Fruit fly (Drosophila melanogaster) whole organism, pupa: ENCODE measurements around the gene CG42397.
A peak's percentile ranks its signal among the peaks of the same experiment; 100 is the strongest.

Source experiments
- CG10348 ChIP-seq: fragments of 200-800 bp; sonication (Bioruptor generic); IDR thresholded peaks from 2 replicates; pipeline ENCODE4 v1.3.6; 2022; ENCODE audit warnings: missing biosample characterization, missing genetic modification characterization
- CG12605 ChIP-seq: fragments of 200-800 bp; sonication (Bioruptor generic); IDR thresholded peaks from 2 replicates; pipeline ENCODE4 v1.3.6; 2022; ENCODE audit warnings: missing biosample characterization, missing genetic modification characterization
- CG13204 ChIP-seq: fragments of 200-800 bp; sonication (Bioruptor generic); optimal IDR thresholded peaks from 2 replicates; lab custom pipeline; 2018; ENCODE audit warnings: missing biosample characterization, mild to moderate bottlenecking, missing genetic modification characterization, moderate library complexity
- CG14655 ChIP-seq: fragments of 200-800 bp; sonication (Bioruptor generic); optimal IDR thresholded peaks from 3 replicates; lab custom pipeline; 2017; ENCODE audit warnings: mild to moderate bottlenecking, missing biosample characterization, missing genetic modification reagents, missing genetic modification characterization
- CG15710 ChIP-seq: fragments of 200-800 bp; sonication (Bioruptor generic); optimal IDR thresholded peaks from 2 replicates; lab custom pipeline; 2018; ENCODE audit warnings: missing biosample characterization, mild to moderate bottlenecking, missing genetic modification characterization, moderate library complexity
- CG17806 ChIP-seq: fragments of 200-800 bp; sonication (Bioruptor generic); optimal IDR thresholded peaks from 2 replicates; lab custom pipeline; 2018; ENCODE audit warnings: missing biosample characterization, mild to moderate bottlenecking, missing genetic modification characterization, moderate library complexity
- CG32121 ChIP-seq: fragments of 200-800 bp; sonication (Bioruptor generic); IDR thresholded peaks from 2 replicates; pipeline ENCODE4 v1.3.6; 2022; ENCODE audit warnings: missing biosample characterization, missing genetic modification characterization
- CG34367 ChIP-seq: fragments of 200-800 bp; sonication (Bioruptor generic); optimal IDR thresholded peaks from 2 replicates; lab custom pipeline; 2018; ENCODE audit warnings: missing biosample characterization, mild to moderate bottlenecking, missing genetic modification characterization
- CG4496 ChIP-seq: fragments of 200-800 bp; sonication (Bioruptor generic); IDR thresholded peaks from 3 replicates; pipeline ENCODE4 v1.3.6; 2022; ENCODE audit warnings: missing biosample characterization, missing genetic modification characterization
- CG8159 ChIP-seq: fragments of 200-800 bp; sonication (Bioruptor generic); optimal IDR thresholded peaks from 3 replicates; lab custom pipeline; 2018; ENCODE audit warnings: missing biosample characterization, mild to moderate bottlenecking, missing genetic modification characterization, moderate library complexity
- CG8301 ChIP-seq: fragments of 200-800 bp; sonication (Bioruptor generic); optimal IDR thresholded peaks from 2 replicates; lab custom pipeline; 2018; ENCODE audit warnings: missing biosample characterization, mild to moderate bottlenecking, missing genetic modification characterization
- CG9948 ChIP-seq: fragments of 200-800 bp; sonication (Bioruptor generic); optimal IDR thresholded peaks from 2 replicates; lab custom pipeline; 2018; ENCODE audit warnings: missing biosample characterization, mild to moderate bottlenecking, missing genetic modification characterization, moderate library complexity
- D1 ChIP-seq: fragments of 200-800 bp; sonication (Bioruptor generic); optimal IDR thresholded peaks from 2 replicates; lab custom pipeline; 2018; ENCODE audit warnings: missing biosample characterization, mild to moderate bottlenecking, missing genetic modification characterization, moderate library complexity
- EcR ChIP-seq: fragments of 200-800 bp; sonication (Bioruptor generic); optimal IDR thresholded peaks from 3 replicates; lab custom pipeline; 2019; ENCODE audit warnings: missing biosample characterization, missing genetic modification characterization, mild to moderate bottlenecking, moderate library complexity, missing genetic modification reagents
- Ets98B ChIP-seq: fragments of 200-800 bp; sonication (Bioruptor generic); IDR thresholded peaks from 2 replicates; pipeline ENCODE4 v1.3.6; 2022; ENCODE audit warnings: missing biosample characterization, missing genetic modification characterization
- Pif1A ChIP-seq: fragments of 200-800 bp; sonication (Bioruptor generic); optimal IDR thresholded peaks from 3 replicates; lab custom pipeline; 2016; ENCODE audit warnings: missing biosample characterization, missing genetic modification characterization
- Pif1B ChIP-seq: fragments of 200-800 bp; sonication (Bioruptor generic); optimal IDR thresholded peaks from 3 replicates; lab custom pipeline; 2016; ENCODE audit warnings: missing biosample characterization, missing genetic modification characterization
- Snoo ChIP-seq: fragments of 200-800 bp; sonication (Bioruptor generic); optimal IDR thresholded peaks from 3 replicates; lab custom pipeline; 2017; ENCODE audit warnings: missing biosample characterization, mild to moderate bottlenecking, missing genetic modification characterization, inconsistent platforms
- fd96Ca ChIP-seq: fragments of 200-800 bp; sonication (Bioruptor generic); IDR thresholded peaks from 3 replicates; pipeline ENCODE4 v1.3.6; 2022; ENCODE audit warnings: missing biosample characterization, missing genetic modification characterization
- gl ChIP-seq: fragments of 200-800 bp; sonication (Bioruptor generic); optimal IDR thresholded peaks from 2 replicates; lab custom pipeline; 2018; ENCODE audit warnings: missing biosample characterization, mild to moderate bottlenecking, missing genetic modification characterization
- rn ChIP-seq: fragments of 200-800 bp; sonication (Bioruptor generic); IDR thresholded peaks from 2 replicates; pipeline ENCODE4 v1.3.6; 2022; ENCODE audit warnings: missing biosample characterization, missing genetic modification characterization

CG42397 gene

dm6 chr3L:12003457-12003856 lies 29.9 kb upstream of the CG42397 start:
- TF ChIP-seq Snoo (tag; lab: Kevin White, UChicago) (no peak), CG10348 (GFP tag; lab: Robert Waterston, UW) (no peak), CG14655 (no peak), EcR (GFP tag; lab: Kevin White, UChicago) (peak; percentile 51), CG17806 (no peak), CG34367 (tag; lab: Kevin White, UChicago) (no peak), D1 (tag; lab: Kevin White, UChicago) (no peak)

- TF ChIP-seq rn (GFP tag; lab: Robert Waterston, UW) (peak; percentile 33; the same call in 1 of the 2 replicates), CG15710 (tag; lab: Kevin White, UChicago) (peak; percentile 50), CG8301 (tag; lab: Kevin White, UChicago) (no peak), CG4496 (GFP tag; lab: Robert Waterston, UW) (0 out of 3 replicates have a peak, but pooled peaks have one; percentile 29), Pif1B (GFP tag; lab: Kevin White, UChicago) (no peak), CG13204 (no peak), D1 (tag; lab: Kevin White, UChicago) (no peak), CG17806 (no peak), CG14655 (no peak), fd96Ca (GFP tag; lab: Robert Waterston, UW) (peak; percentile 65; the same call in 2 of the 3 replicates), Ets98B (peak; percentile 54; the same call in 1 of the 2 replicates), Pif1A (GFP tag; lab: Kevin White, UChicago) (no peak), Snoo (tag; lab: Kevin White, UChicago) (no peak), CG9948 (tag; lab: Kevin White, UChicago) (peak; percentile 20), CG34367 (tag; lab: Kevin White, UChicago) (no peak), CG32121 (GFP tag; lab: Robert Waterston, UW) (peak; percentile 44; the same call in 1 of the 2 replicates), CG8159 (tag; lab: Kevin White, UChicago) (no peak)
- TF ChIP-seq, all 21 proteins: peak for 7
Measured at dm6 chr3L:12002321-12003248, 29.0 kb upstream of the CG42397 start, which contains the start of the genes Pop2 and CG6928. Gene Pop2, minus strand, starts transcription at chr3L:12002915. Gene CG6928, plus strand, starts transcription at chr3L:12003155.

- no peak for TF ChIP-seq CG32121 (GFP tag; lab: Robert Waterston, UW)
- TF ChIP-seq CG4496 (GFP tag; lab: Robert Waterston, UW): no peak
- no peak for TF ChIP-seq CG17806
- TF ChIP-seq Ets98B: no peak
- TF ChIP-seq CG10348 (GFP tag; lab: Robert Waterston, UW): no peak
- no peak for TF ChIP-seq rn (GFP tag; lab: Robert Waterston, UW)
- TF ChIP-seq CG9948 (tag; lab: Kevin White, UChicago): no peak
- no peak for TF ChIP-seq CG12605
- TF ChIP-seq CG8301 (tag; lab: Kevin White, UChicago): no peak
- no peak for TF ChIP-seq Snoo (tag; lab: Kevin White, UChicago)
Measured at dm6 chr3L:11997959-11998358, 24.4 kb upstream of the CG42397 start, which contains the start of gene Grip163. Gene Grip163, minus strand, starts transcription at chr3L:11998138.

- no peak for TF ChIP-seq Pif1A (GFP tag; lab: Kevin White, UChicago)
- peak; percentile 45 for TF ChIP-seq Ets98B
Measured at dm6 chr3L:11992960-11993359, 19.4 kb upstream of the CG42397 start, which contains the start of gene viaf. Gene viaf, minus strand, starts transcription at chr3L:11993179.

- no peak for TF ChIP-seq CG9948 (tag; lab: Kevin White, UChicago)
- no peak for TF ChIP-seq CG10348 (GFP tag; lab: Robert Waterston, UW)
- no peak for TF ChIP-seq CG8159 (tag; lab: Kevin White, UChicago)
- no peak for TF ChIP-seq CG14655
- TF ChIP-seq, all 21 proteins: peak for 0
Measured at dm6 chr3L:11990436-11990835, 16.8 kb upstream of the CG42397 start, which contains the start of gene CG6931. Gene CG6931, plus strand, starts transcription at chr3L:11990736.

- TF ChIP-seq CG4496 (GFP tag; lab: Robert Waterston, UW) (no peak), CG15710 (tag; lab: Kevin White, UChicago) (no peak), CG17806 (no peak), CG14655 (no peak), Snoo (tag; lab: Kevin White, UChicago) (no peak), gl (tag; lab: Kevin White, UChicago) (no peak), CG8159 (tag; lab: Kevin White, UChicago) (no peak), Ets98B (no peak), rn (GFP tag; lab: Robert Waterston, UW) (no peak), CG10348 (GFP tag; lab: Robert Waterston, UW) (no peak)
Measured at dm6 chr3L:11984606-11985005, 11.0 kb upstream of the CG42397 start, which contains the start of gene CG6938. Gene CG6938, plus strand, starts transcription at chr3L:11984906.
